Fruit fly (Drosophila melanogaster): ENCODE measurements around the gene SdhD.

The SdhD gene

DNA sequence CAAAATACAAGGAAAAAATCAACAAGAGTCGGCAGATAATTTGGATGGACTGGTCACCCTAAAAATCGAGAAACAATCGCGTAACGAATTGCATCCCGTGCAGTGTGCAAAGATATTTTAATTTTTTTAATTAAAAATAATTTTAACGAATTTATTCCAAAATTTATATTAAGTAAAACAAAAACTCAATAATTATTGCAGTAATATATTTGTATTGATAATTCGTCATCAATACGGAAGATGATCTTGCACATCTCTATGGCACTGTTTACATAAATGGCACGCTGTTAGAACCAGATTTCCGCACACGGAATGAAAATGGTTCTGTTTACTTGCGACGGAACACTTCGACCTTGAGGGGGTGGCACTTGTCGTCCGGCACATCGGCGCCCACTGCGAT lies 12.4 kb upstream of the SdhD start, which contains the start of gene tst (continued):
- peak; percentile 21 for TF ChIP-seq pzg (GFP tag; optimal IDR thresholded peaks at IDR 0.05)
- TF ChIP-seq eve (GFP tag; optimal IDR thresholded peaks at IDR 0.05) = no peak
- TF ChIP-seq grn (GFP tag; optimal IDR thresholded peaks at IDR 0.05) = no peak
- peak; percentile 21 for TF ChIP-seq mirr (GFP tag; optimal IDR thresholded peaks at IDR 0.05)
- TF ChIP-seq Ets97D (GFP tag; optimal IDR thresholded peaks at IDR 0.05) = peak; percentile 17
- TF ChIP-seq CkIIα-i1 (GFP tag; IDR thresholded peaks at IDR 0.05) = peak; percentile 57
- peak; percentile 94 for TF ChIP-seq CG30403 (GFP tag; optimal IDR thresholded peaks at IDR 0.05)
- TF ChIP-seq Abd-B (GFP tag; optimal IDR thresholded peaks at IDR 0.05) = peak; percentile 95
- TF ChIP-seq Fer1 (GFP tag; optimal IDR thresholded peaks at IDR 0.05) = peak; percentile 89
- no peak for TF ChIP-seq CG9876 (GFP tag; optimal IDR thresholded peaks at IDR 0.05)
- peak; percentile 81 for TF ChIP-seq CG6683 (GFP tag; optimal IDR thresholded peaks at IDR 0.05)
- TF ChIP-seq ssp (GFP tag; IDR thresholded peaks at IDR 0.05) = peak; percentile 93
- TF ChIP-seq pho (GFP tag; optimal IDR thresholded peaks at IDR 0.05) = peak; percentile 19
- TF ChIP-seq CG4360 (GFP tag; IDR thresholded peaks at IDR 0.05) = peak; percentile 73
- TF ChIP-seq CG14860 (GFP tag; IDR thresholded peaks at IDR 0.05; ENCODE audit: partially characterized antibody) = no peak
- TF ChIP-seq en (GFP tag; optimal IDR thresholded peaks at IDR 0.05) = no peak
- peak; percentile 45 for TF ChIP-seq Mad (GFP tag; optimal IDR thresholded peaks at IDR 0.05)
- no peak for TF ChIP-seq cad (GFP tag; optimal IDR thresholded peaks at IDR 0.05)
- TF ChIP-seq az2 (GFP tag; optimal IDR thresholded peaks at IDR 0.05) = peak; percentile 92
- no peak for TF ChIP-seq hth (optimal IDR thresholded peaks at IDR 0.05)
- TF ChIP-seq ranshi (GFP tag; IDR thresholded peaks at IDR 0.05) = peak; percentile 97
- peak; percentile 81 for TF ChIP-seq CG9437 (GFP tag; optimal IDR thresholded peaks at IDR 0.05)
- peak; percentile 43; the same call in 1 of the 3 replicates for TF ChIP-seq HLH4C (GFP tag; IDR thresholded peaks at IDR 0.05; ENCODE audit: partially characterized antibody)
- peak; percentile 94 for TF ChIP-seq CG9727 (GFP tag; optimal IDR thresholded peaks at IDR 0.05)
- TF ChIP-seq CG3281 (GFP tag; optimal IDR thresholded peaks at IDR 0.05) = peak; percentile 87
- TF ChIP-seq CG6791 (GFP tag; IDR thresholded peaks at IDR 0.05; ENCODE audit: partially characterized antibody) = no peak
- TF ChIP-seq CG8359 (GFP tag; optimal IDR thresholded peaks at IDR 0.05; ENCODE audit: borderline replicate concordance) = peak; percentile 54
- TF ChIP-seq CG17186 (GFP tag; optimal IDR thresholded peaks at IDR 0.05) = no peak
- TF ChIP-seq zfh2 (GFP tag; optimal IDR thresholded peaks at IDR 0.05) = peak; percentile 79
- TF ChIP-seq schlank (tag; optimal IDR thresholded peaks at IDR 0.05) = peak; percentile 74
- peak in 1 of 2 experiments; percentile 86 for TF ChIP-seq Eip74EF (GFP tag; optimal IDR thresholded peaks at IDR 0.05)
- peak; percentile 86 for TF ChIP-seq CG8290 (GFP tag; optimal IDR thresholded peaks at IDR 0.05)
- peak in 1 of 2 experiments; percentile 59 for TF ChIP-seq CG8290 (tag; optimal IDR thresholded peaks at IDR 0.05)
- no peak for TF ChIP-seq mld (GFP tag; IDR thresholded peaks at IDR 0.05; ENCODE audit: partially characterized antibody)
- TF ChIP-seq Mrtf (GFP tag; IDR thresholded peaks at IDR 0.05) = peak; percentile 95
- peak; percentile 77 for TF ChIP-seq ewg (GFP tag; optimal IDR thresholded peaks at IDR 0.05)
- TF ChIP-seq Spps (tag; optimal IDR thresholded peaks at IDR 0.05) = peak; percentile 83
- no peak for TF ChIP-seq pros (GFP tag; optimal IDR thresholded peaks at IDR 0.05)
- peak; percentile 90 for TF ChIP-seq dmrt99B (tag; optimal IDR thresholded peaks at IDR 0.05)
- TF ChIP-seq slbo (GFP tag; IDR thresholded peaks at IDR 0.05) = peak; percentile 99
- TF ChIP-seq eyg (GFP tag; optimal IDR thresholded peaks at IDR 0.05) = no peak
- peak; percentile 97 for TF ChIP-seq CG3847 (GFP tag; IDR thresholded peaks at IDR 0.05)
- TF ChIP-seq CG1792 (GFP tag; optimal IDR thresholded peaks at IDR 0.05) = no peak
- TF ChIP-seq CG12744 (GFP tag; optimal IDR thresholded peaks at IDR 0.05) = no peak
- TF ChIP-seq Sox102F (GFP tag; optimal IDR thresholded peaks at IDR 0.05) = peak; percentile 96
- peak; percentile 94 for TF ChIP-seq CG17359 (tag; optimal IDR thresholded peaks at IDR 0.05)
- TF ChIP-seq CG14014 (GFP tag; IDR thresholded peaks at IDR 0.05) = peak; percentile 96
- peak; percentile 40 for TF ChIP-seq CG10274 (GFP tag; optimal IDR thresholded peaks at IDR 0.05)
- TF ChIP-seq Atf-2 (GFP tag; optimal IDR thresholded peaks at IDR 0.05) = peak; percentile 31
- peak; percentile 94 for TF ChIP-seq CG2199 (GFP tag; IDR thresholded peaks at IDR 0.05)
- TF ChIP-seq bab2 (GFP tag; optimal IDR thresholded peaks at IDR 0.05) = peak; percentile 35

Measured in whole organism, embryonic.